Fruit fly (Drosophila melanogaster): Measurements from ENCODE around the gene Usp32.

Usp32 gene

dm6 chr3L:19906780-19907705 lies 36.1 kb downstream of the Usp32 start (continued):
- TF ChIP-seq Nf-YA (GFP tag; IDR thresholded peaks at IDR 0.05) = peak; percentile 57; the same call in 1 of the 2 replicates
- TF ChIP-seq dm (GFP tag; optimal IDR thresholded peaks at IDR 0.05) = peak; percentile 4
- TF ChIP-seq amos (GFP tag; IDR thresholded peaks at IDR 0.05; ENCODE audit: partially characterized antibody) = no peak
- peak; percentile 39 for TF ChIP-seq Myb (GFP tag; optimal IDR thresholded peaks at IDR 0.05)
- no peak for TF ChIP-seq Dp (GFP tag; optimal IDR thresholded peaks at IDR 0.05)
- peak; percentile 42 for TF ChIP-seq CG9817 (tag; optimal IDR thresholded peaks at IDR 0.05)
- peak; percentile 69 for TF ChIP-seq zf30C (GFP tag; optimal IDR thresholded peaks at IDR 0.05)
- peak; percentile 8 for TF ChIP-seq CG2116 (GFP tag; optimal IDR thresholded peaks at IDR 0.05)
- TF ChIP-seq cad (GFP tag; optimal IDR thresholded peaks at IDR 0.05) = no peak
- TF ChIP-seq CG11398 (GFP tag; optimal IDR thresholded peaks at IDR 0.05) = peak; percentile 81
- TF ChIP-seq chm (GFP tag; IDR thresholded peaks at IDR 0.05) = peak; percentile 84
- TF ChIP-seq Ets97D (GFP tag; optimal IDR thresholded peaks at IDR 0.05) = no peak
- TF ChIP-seq Stat92E (GFP tag; optimal IDR thresholded peaks at IDR 0.05) = peak in 1 of 3 experiments; percentile 28
- peak; percentile 78 for TF ChIP-seq CHES-1-like (GFP tag; optimal IDR thresholded peaks at IDR 0.05)
- peak; percentile 98 for TF ChIP-seq kah (GFP tag; optimal IDR thresholded peaks at IDR 0.05)
- TF ChIP-seq Hmx (GFP tag; optimal IDR thresholded peaks at IDR 0.05) = no peak
- TF ChIP-seq Mrtf (GFP tag; IDR thresholded peaks at IDR 0.05) = peak; percentile 49; the same call in 1 of the 3 replicates
- peak; percentile 37 for TF ChIP-seq CG13775 (GFP tag; optimal IDR thresholded peaks at IDR 0.05)
- TF ChIP-seq Atf3 (GFP tag; optimal IDR thresholded peaks at IDR 0.05) = no peak
- no peak for TF ChIP-seq CG7963 (GFP tag; IDR thresholded peaks at IDR 0.05; ENCODE audit: partially characterized antibody)
- peak; percentile 53 for TF ChIP-seq CG17328 (GFP tag; IDR thresholded peaks at IDR 0.05)
- peak; percentile 48 for TF ChIP-seq ara (GFP tag; IDR thresholded peaks at IDR 0.05)
- TF ChIP-seq CG42726 (GFP tag; IDR thresholded peaks at IDR 0.05; ENCODE audit: partially characterized antibody) = no peak
- TF ChIP-seq CG14014 (GFP tag; IDR thresholded peaks at IDR 0.05) = peak; percentile 67; the same call in 1 of the 2 replicates
- 0 out of 2 replicates have a peak, but pooled peaks have one; percentile 15 for TF ChIP-seq CG7372 (GFP tag; IDR thresholded peaks at IDR 0.05)
- TF ChIP-seq dmrt99B (tag; optimal IDR thresholded peaks at IDR 0.05) = peak; percentile 65

DNA sequence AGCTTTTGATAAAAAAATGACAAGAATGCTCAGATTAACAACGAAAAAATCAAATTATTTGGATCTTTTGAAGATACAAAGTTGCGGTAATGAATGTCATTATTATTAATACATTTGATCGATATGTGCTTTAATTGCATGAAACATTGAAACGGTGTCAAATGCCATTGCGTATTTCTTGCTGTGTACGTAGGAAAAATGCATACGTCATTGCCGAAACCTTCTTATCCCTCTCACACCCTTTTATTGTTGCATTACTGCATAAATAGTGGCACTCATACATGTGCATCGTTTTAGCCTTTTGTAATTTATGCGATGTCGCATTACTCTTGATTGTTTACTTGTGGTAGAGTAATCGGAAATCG lies 36.7 kb downstream of the Usp32 start:
- TF ChIP-seq Atf-2 (GFP tag; optimal IDR thresholded peaks at IDR 0.05) (peak; percentile 7), CG14050 (GFP tag; IDR thresholded peaks at IDR 0.05) (0 out of 3 replicates have a peak, but pooled peaks have one; percentile 2), CG34376 (GFP tag; optimal IDR thresholded peaks at IDR 0.05) (no peak), tna (GFP tag; IDR thresholded peaks at IDR 0.05; ENCODE audit: partially characterized antibody) (0 out of 2 replicates have a peak, but pooled peaks have one; percentile 20), phol (tag; optimal IDR thresholded peaks at IDR 0.05) (peak; percentile 35), CG31365 (tag; optimal IDR thresholded peaks at IDR 0.05) (no peak), sd (tag; optimal IDR thresholded peaks at IDR 0.05) (no peak), CG6813 (GFP tag; optimal IDR thresholded peaks at IDR 0.05) (no peak), psq (GFP tag; optimal IDR thresholded peaks at IDR 0.05) (no peak), CG17568 (GFP tag; optimal IDR thresholded peaks at IDR 0.05) (no peak), Dad (GFP tag; optimal IDR thresholded peaks at IDR 0.05) (no peak), sens-2 (GFP tag; IDR thresholded peaks at IDR 0.05) (no peak), CG15514 (GFP tag; optimal IDR thresholded peaks at IDR 0.05) (no peak), CG7271 (tag; optimal IDR thresholded peaks at IDR 0.05) (no peak), Asciz (GFP tag; optimal IDR thresholded peaks at IDR 0.05) (peak; percentile 6), sens (GFP tag) (peak; percentile 70), bcd (GFP tag; optimal IDR thresholded peaks at IDR 0.05) (no peak), CG11695 (GFP tag; IDR thresholded peaks at IDR 0.05) (0 out of 3 replicates have a peak, but pooled peaks have one; percentile 14), D (optimal IDR thresholded peaks at IDR 0.05) (no peak), D (GFP tag; optimal IDR thresholded peaks at IDR 0.05) (peak; percentile 18), Spps (tag; optimal IDR thresholded peaks at IDR 0.05) (no peak), CG18764 (GFP tag; optimal IDR thresholded peaks at IDR 0.05) (no peak), Hmx (GFP tag; optimal IDR thresholded peaks at IDR 0.05) (no peak), CG3407 (GFP tag; optimal IDR thresholded peaks at IDR 0.05) (no peak)

All from whole organism, embryonic.